Worm (Caenorhabditis elegans): ENCODE data around the gene qua-1.

Gene qua-1

DNA sequence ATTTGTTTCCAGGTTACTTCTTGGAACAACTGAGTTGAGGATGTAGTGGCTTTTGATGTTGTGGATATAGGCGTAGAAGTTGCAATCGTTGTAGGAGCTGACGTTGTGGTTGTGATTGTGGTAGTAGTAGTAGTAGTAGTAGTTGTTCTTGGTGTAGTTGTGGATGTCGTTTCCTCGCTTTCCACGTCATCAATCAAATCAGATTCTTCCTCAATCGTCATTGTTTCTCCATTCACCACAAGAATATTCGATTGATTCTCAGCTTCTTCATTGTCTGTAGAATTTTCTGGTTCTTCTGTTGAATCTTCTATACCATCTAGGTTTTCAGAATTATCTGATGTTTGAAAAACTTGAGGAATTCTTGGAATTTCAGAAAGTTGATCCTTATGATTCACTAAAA is 20.0 kb upstream of the qua-1 start:
- no peak for TF ChIP-seq vab-15 (tag; optimal IDR thresholded peaks at IDR 0.05)
- no peak for TF ChIP-seq ceh-82 (tag; optimal IDR thresholded peaks at IDR 0.05)
- no peak for TF ChIP-seq efl-1 (optimal IDR thresholded peaks at IDR 0.05)
- TF ChIP-seq efl-1 (GFP tag; optimal IDR thresholded peaks at IDR 0.05 in 1 of 2): no peak

DNA sequence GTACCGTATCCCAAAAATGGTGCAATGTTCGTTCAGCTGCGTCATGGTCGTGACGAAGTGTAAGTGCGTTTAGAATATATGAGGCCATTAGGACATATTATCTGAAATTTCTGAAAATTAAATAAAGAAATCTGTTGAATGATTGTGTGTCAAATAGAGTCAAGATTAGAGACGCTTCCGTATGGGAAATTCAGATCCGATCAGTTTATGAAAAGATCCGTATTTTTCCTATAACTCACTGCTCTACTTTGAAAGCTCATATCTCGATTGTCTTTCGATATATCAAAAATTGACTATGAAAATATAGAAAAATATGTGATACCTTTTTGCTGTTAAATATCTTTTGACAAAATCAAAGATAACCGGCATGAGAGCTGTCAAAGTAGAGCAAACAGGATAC is 18.3 kb upstream of the qua-1 start, which contains the start of gene T05C12.4:
TSS of gene T05C12.4 (minus strand) at position 101 of the 400 bp plus-strand sequence.
- TF ChIP-seq sox-4 (tag; optimal IDR thresholded peaks at IDR 0.05) (no peak), hlh-4 (tag; optimal IDR thresholded peaks at IDR 0.05) (no peak), irx-1 (tag; optimal IDR thresholded peaks at IDR 0.05) (no peak), nhr-84 (tag; optimal IDR thresholded peaks at IDR 0.05) (no peak), ztf-11 (tag; optimal IDR thresholded peaks at IDR 0.05) (no peak)

DNA sequence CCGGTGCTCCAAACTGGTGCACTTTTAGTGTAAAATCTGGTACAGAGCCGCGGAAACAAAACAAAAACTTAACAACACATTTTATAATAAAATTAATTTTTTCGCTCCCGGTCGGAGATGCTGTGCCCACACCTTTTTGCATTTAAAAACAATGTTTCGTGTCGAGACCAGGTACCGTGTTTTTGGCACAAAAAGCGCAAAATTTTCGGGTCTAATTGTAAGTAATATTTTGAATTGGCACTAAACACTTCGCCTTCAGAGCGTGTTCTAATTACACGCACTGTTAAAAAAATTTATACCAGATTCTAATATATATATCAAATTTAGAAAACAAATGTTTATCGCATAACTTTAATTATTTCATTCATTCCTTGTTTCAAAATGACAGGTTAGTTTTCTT is 17.2 kb upstream of the qua-1 start, which contains the start of gene dylt-3:
TSS of gene dylt-3 (plus strand) at position 301 of the 400 bp plus-strand sequence.
- no peak for TF ChIP-seq nhr-71 (tag; optimal IDR thresholded peaks at IDR 0.05)
- TF ChIP-seq efl-1 (optimal IDR thresholded peaks at IDR 0.05): no peak
- no peak for TF ChIP-seq efl-1 (GFP tag; optimal IDR thresholded peaks at IDR 0.05 in 1 of 2)
- no peak for TF ChIP-seq F16B12.6 (tag; optimal IDR thresholded peaks at IDR 0.05)
- TF ChIP-seq swsn-7 (tag; optimal IDR thresholded peaks at IDR 0.05): no peak
- TF ChIP-seq nhr-76 (tag; optimal IDR thresholded peaks at IDR 0.05): no peak
- TF ChIP-seq unc-30 (tag; optimal IDR thresholded peaks at IDR 0.05): no peak
- no peak for TF ChIP-seq ces-1 (GFP tag; optimal IDR thresholded peaks at IDR 0.05)

DNA sequence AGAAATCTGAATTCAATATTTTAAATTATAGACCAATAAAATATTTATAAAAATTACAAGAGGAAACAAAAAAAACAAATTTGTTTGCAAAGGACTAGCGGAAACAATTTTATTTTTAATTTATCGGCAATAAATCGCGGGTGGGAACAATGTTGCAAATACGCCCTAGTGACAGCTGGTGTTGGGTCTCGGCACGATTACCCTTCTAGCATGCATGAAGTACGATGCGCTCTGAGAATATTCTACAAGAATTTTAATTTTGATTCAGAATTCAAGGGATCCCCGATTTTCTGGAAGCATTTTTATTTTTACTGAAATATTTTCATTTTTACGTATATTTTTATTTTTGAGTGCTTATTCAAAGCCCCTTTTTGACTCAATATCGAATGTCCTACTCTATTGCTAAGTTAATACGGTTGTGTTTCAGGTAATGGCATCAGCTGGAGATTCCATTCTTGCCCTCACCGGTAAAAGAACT is 13.5 kb upstream of the qua-1 start, which contains the start of the genes mig-5 and cct-1:
TSS of gene mig-5 (minus strand) at position 8 of the 478 bp plus-strand sequence.
TSS of gene cct-1 (plus strand) at position 428 of the 478 bp plus-strand sequence.
- TF ChIP-seq aha-1 (tag; optimal IDR thresholded peaks at IDR 0.05): peak; percentile 78
- TF ChIP-seq mdl-1 (tag; optimal IDR thresholded peaks at IDR 0.05): peak in 1 of 2 experiments; percentile 95
- TF ChIP-seq ama-1 (optimal IDR thresholded peaks at IDR 0.05): peak; percentile 89
- no peak for TF ChIP-seq hlh-17 (GFP tag; optimal IDR thresholded peaks at IDR 0.05; ENCODE audit: borderline replicate concordance)
- peak; percentile 91 for TF ChIP-seq fkh-4 (tag; optimal IDR thresholded peaks at IDR 0.05; ENCODE audit: borderline replicate concordance)
- peak; percentile 99 for TF ChIP-seq nhr-20 (tag; optimal IDR thresholded peaks at IDR 0.05)
- TF ChIP-seq skn-1 (tag; optimal IDR thresholded peaks at IDR 0.05): peak; percentile 97
- peak; percentile 98 for TF ChIP-seq unc-86 (tag; optimal IDR thresholded peaks at IDR 0.05)
- TF ChIP-seq elt-3 (tag; optimal IDR thresholded peaks at IDR 0.05): peak in 5 of 6 experiments; percentile 63 to 99 (median 91)
- peak; percentile 40 to 87 for TF ChIP-seq ztf-11 (tag; optimal IDR thresholded peaks at IDR 0.05)
- TF ChIP-seq tlp-1 (tag; optimal IDR thresholded peaks at IDR 0.05): no peak
- peak; percentile 81 for TF ChIP-seq efl-3 (GFP tag; optimal IDR thresholded peaks at IDR 0.05)
- TF ChIP-seq irx-1 (tag; optimal IDR thresholded peaks at IDR 0.05): peak; percentile 97
- peak; percentile 34 for TF ChIP-seq nhr-76 (tag; optimal IDR thresholded peaks at IDR 0.05)
- peak; percentile 94 for TF ChIP-seq sox-4 (tag; optimal IDR thresholded peaks at IDR 0.05)
- peak; percentile 87 to 93 (median 89) for TF ChIP-seq dpl-1 (GFP tag; optimal IDR thresholded peaks at IDR 0.05)
- peak; percentile 97 to 99 (median 98) for TF ChIP-seq ceh-82 (tag; optimal IDR thresholded peaks at IDR 0.05)
- TF ChIP-seq swsn-7 (tag; optimal IDR thresholded peaks at IDR 0.05): peak; percentile 98
- TF ChIP-seq lin-15B (tag; optimal IDR thresholded peaks at IDR 0.05): peak; percentile 98
- peak; percentile 12 for TF ChIP-seq hlh-4 (tag; optimal IDR thresholded peaks at IDR 0.05)
- peak; percentile 100 for TF ChIP-seq C04F5.9 (tag; optimal IDR thresholded peaks at IDR 0.05)
- TF ChIP-seq efl-1 (optimal IDR thresholded peaks at IDR 0.05): peak; percentile 96 to 98
- TF ChIP-seq efl-1 (GFP tag; optimal IDR thresholded peaks at IDR 0.05 in 1 of 2): peak; percentile 85 to 99
- peak; percentile 94 for TF ChIP-seq mab-9 (GFP tag; IDR thresholded peaks at IDR 0.05)
- peak; percentile 100 for TF ChIP-seq unc-130 (tag; optimal IDR thresholded peaks at IDR 0.05)
- no peak for TF ChIP-seq sptf-1 (tag; optimal IDR thresholded peaks at IDR 0.05)
- peak; percentile 38 for TF ChIP-seq pqm-1 (tag; optimal IDR thresholded peaks at IDR 0.05)
- TF ChIP-seq ztf-4 (tag; optimal IDR thresholded peaks at IDR 0.05): peak; percentile 95
- TF ChIP-seq nhr-237 (tag; optimal IDR thresholded peaks at IDR 0.05): peak; percentile 95
- peak; percentile 75 for TF ChIP-seq unc-30 (tag; optimal IDR thresholded peaks at IDR 0.05)
- peak; percentile 91 for TF ChIP-seq snpc-4 (tag; optimal IDR thresholded peaks at IDR 0.05)
- peak; percentile 98 for TF ChIP-seq lin-39 (tag; optimal IDR thresholded peaks at IDR 0.05)
- peak; percentile 90 for TF ChIP-seq nhr-77 (tag; optimal IDR thresholded peaks at IDR 0.05)
- no peak for TF ChIP-seq nhr-84 (tag; optimal IDR thresholded peaks at IDR 0.05)
- TF ChIP-seq sup-37 (GFP tag; optimal IDR thresholded peaks at IDR 0.05): peak; percentile 92
- peak; percentile 91 for TF ChIP-seq zip-4 (GFP tag; optimal IDR thresholded peaks at IDR 0.05)
- peak; percentile 99 for TF ChIP-seq snu-23 (GFP tag; optimal IDR thresholded peaks at IDR 0.05)
- peak; percentile 49 for TF ChIP-seq nhr-12 (tag; optimal IDR thresholded peaks at IDR 0.05)
- TF ChIP-seq jun-1 (tag; optimal IDR thresholded peaks at IDR 0.05): peak; percentile 96
- peak; percentile 99 for TF ChIP-seq isw-1 (GFP tag; IDR thresholded peaks at IDR 0.05)
- peak; percentile 95 for TF ChIP-seq hpl-2 (GFP tag; optimal IDR thresholded peaks at IDR 0.05)
